Fruit fly (Drosophila melanogaster) whole organism, embryonic: ENCODE measurements around the gene CG43089.

ENCODE experiments used
- Atf-2 ChIP-seq: fragments of 200-800 bp; sonication (Bioruptor generic); optimal IDR thresholded peaks from 2 replicates; lab custom pipeline; 2016; ENCODE audit warnings: missing biosample characterization, missing genetic modification characterization
- CG10979 ChIP-seq: fragments of 200-800 bp; sonication (Bioruptor generic); optimal IDR thresholded peaks from 2 replicates; lab custom pipeline; 2018; ENCODE audit warnings: missing biosample characterization, mild to moderate bottlenecking, missing genetic modification characterization, moderate library complexity
- CG11247 ChIP-seq: fragments of 200-800 bp; sonication (Bioruptor generic); IDR thresholded peaks from 2 replicates; pipeline ENCODE4 v1.3.6; 2022; ENCODE audit warnings: missing biosample characterization, missing genetic modification characterization
- CG12104 ChIP-seq: fragments of 200-800 bp; sonication (Bioruptor generic); optimal IDR thresholded peaks from 3 replicates; lab custom pipeline; 2016; ENCODE audit warnings: missing biosample characterization, missing genetic modification characterization
- CG12219 ChIP-seq: fragments of 200-800 bp; sonication (Bioruptor generic); optimal IDR thresholded peaks from 3 replicates; lab custom pipeline; 2018; ENCODE audit warnings: missing biosample characterization, mild to moderate bottlenecking, missing genetic modification characterization
- CG12942 ChIP-seq: fragments of 200-800 bp; sonication (Bioruptor generic); optimal IDR thresholded peaks from 3 replicates; lab custom pipeline; 2016; ENCODE audit warnings: missing biosample characterization, missing genetic modification characterization
- CG13424 ChIP-seq: fragments of 200-800 bp; sonication (Bioruptor generic); optimal IDR thresholded peaks from 2 replicates; lab custom pipeline; 2019; ENCODE audit warnings: missing biosample characterization, mild to moderate bottlenecking, missing genetic modification characterization, moderate library complexity
- CG14050 ChIP-seq: fragments of 200-800 bp; sonication (Bioruptor generic); IDR thresholded peaks from 3 replicates; pipeline ENCODE4 v1.3.6; 2022; ENCODE audit warnings: missing biosample characterization, missing genetic modification characterization
- CG15514 ChIP-seq: fragments of 200-800 bp; sonication (Bioruptor generic); optimal IDR thresholded peaks from 3 replicates; lab custom pipeline; 2017; ENCODE audit warnings: missing biosample characterization, missing genetic modification characterization, mild to moderate bottlenecking, moderate library complexity, missing genetic modification reagents
- CG2120 ChIP-seq: fragments of 200-800 bp; sonication (Bioruptor generic); optimal IDR thresholded peaks from 3 replicates; lab custom pipeline; 2016; ENCODE audit warnings: missing biosample characterization, missing genetic modification characterization
- CG2202 ChIP-seq: fragments of 200-800 bp; sonication (Bioruptor generic); optimal IDR thresholded peaks from 2 replicates; lab custom pipeline; 2018; ENCODE audit warnings: missing biosample characterization, mild to moderate bottlenecking, missing genetic modification characterization
- CG6765 ChIP-seq: fragments of 200-800 bp; sonication (Bioruptor generic); optimal IDR thresholded peaks from 3 replicates; lab custom pipeline; 2017; ENCODE audit warnings: missing biosample characterization, mild to moderate bottlenecking, missing genetic modification characterization
- CG7271 ChIP-seq: fragments of 200-800 bp; sonication (Bioruptor generic); optimal IDR thresholded peaks from 2 replicates; lab custom pipeline; 2018; ENCODE audit warnings: missing biosample characterization, mild to moderate bottlenecking, missing genetic modification characterization, moderate library complexity
- CG8924 ChIP-seq: fragments of 200-800 bp; optimal IDR thresholded peaks from 3 replicates; lab custom pipeline; 2019; ENCODE audit warnings: missing biosample characterization, mild to moderate bottlenecking, missing genetic modification characterization, moderate library complexity
- CG9437 ChIP-seq: fragments of 200-800 bp; sonication (Bioruptor generic); optimal IDR thresholded peaks from 2 replicates; lab custom pipeline; 2018; ENCODE audit warnings: missing biosample characterization, mild to moderate bottlenecking, missing genetic modification characterization
- CG9609 ChIP-seq: fragments of 200-800 bp; sonication (Bioruptor generic); optimal IDR thresholded peaks from 3 replicates; lab custom pipeline; 2016; ENCODE audit warnings: missing biosample characterization, missing genetic modification characterization
- CHES-1-like ChIP-seq: fragments of 200-800 bp; sonication (Bioruptor generic); optimal IDR thresholded peaks from 2 replicates; lab custom pipeline; 2016; ENCODE audit warnings: missing biosample characterization, missing genetic modification characterization
- CoRest ChIP-seq: fragments of 200-800 bp; sonication (Bioruptor generic); optimal IDR thresholded peaks from 3 replicates; lab custom pipeline; 2018; ENCODE audit warnings: missing biosample characterization, mild to moderate bottlenecking, missing genetic modification characterization, moderate library complexity
- Deaf1 ChIP-seq: fragments of 200-800 bp; optimal IDR thresholded peaks from 3 replicates; lab custom pipeline; 2019; ENCODE audit warnings: missing biosample characterization, mild to moderate bottlenecking, missing genetic modification characterization, moderate library complexity
- Ets97D ChIP-seq: fragments of 200-800 bp; sonication (Bioruptor generic); optimal IDR thresholded peaks from 3 replicates; lab custom pipeline; 2016; ENCODE audit warnings: missing biosample characterization, missing genetic modification characterization
- Hr78 ChIP-seq, 2 experiments: fragments of 200-800 bp in 1 of 2; fragments of >200 bp in 1 of 2; sonication (Bioruptor generic) in 1 of 2; optimal IDR thresholded peaks; 2 replicates each; lab custom pipeline; 2017 to 2019; ENCODE audit warnings: missing biosample characterization in 2 of 2, missing genetic modification characterization in 2 of 2, mild to moderate bottlenecking in 1 of 2, moderate library complexity in 1 of 2
- Hsf ChIP-seq: fragments of 200-800 bp; sonication (Bioruptor generic); optimal IDR thresholded peaks from 3 replicates; lab custom pipeline; 2016; ENCODE audit warnings: missing biosample characterization, missing genetic modification characterization
- Jarid2 ChIP-seq: fragments of 200-800 bp; sonication (Bioruptor generic); optimal IDR thresholded peaks from 3 replicates; lab custom pipeline; 2017; ENCODE audit warnings: mild to moderate bottlenecking, missing biosample characterization, missing genetic modification reagents, missing genetic modification characterization
- Med ChIP-seq: fragments of 200-800 bp; sonication (Bioruptor generic); peaks from one replicate; lab custom pipeline; 2016; ENCODE audit warnings: missing biosample characterization, missing genetic modification characterization, mild to moderate bottlenecking, inconsistent platforms, moderate library complexity
- Oaz ChIP-seq: fragments of 200-800 bp; sonication (Bioruptor generic); IDR thresholded peaks from 2 replicates; pipeline ENCODE4 v1.3.6; 2022; ENCODE audit warnings: missing biosample characterization, missing genetic modification characterization
- Pdp1 ChIP-seq, 2 experiments: fragments of 200-800 bp; sonication (Bioruptor generic); optimal IDR thresholded peaks; 3 replicates each; lab custom pipeline; 2016; ENCODE audit warnings: missing biosample characterization in 2 of 2, missing genetic modification characterization in 2 of 2, mild to moderate bottlenecking in 1 of 2, moderate library complexity in 1 of 2
- Six4 ChIP-seq: fragments of 200-800 bp; sonication (Bioruptor generic); optimal IDR thresholded peaks from 2 replicates; lab custom pipeline; 2016; ENCODE audit warnings: missing biosample characterization, missing genetic modification characterization
- ap ChIP-seq: fragments of 200-800 bp; sonication (Bioruptor generic); IDR thresholded peaks from 2 replicates; pipeline ENCODE4 v1.3.6; 2022; ENCODE audit warnings: missing biosample characterization, missing genetic modification characterization
- bcd ChIP-seq: fragments of 200-800 bp; sonication (Bioruptor generic); optimal IDR thresholded peaks from 2 replicates; lab custom pipeline; 2017; ENCODE audit warnings: missing biosample characterization, mild to moderate bottlenecking, missing genetic modification characterization
- cas ChIP-seq: fragments of 200-800 bp; sonication (Bioruptor generic); IDR thresholded peaks from 2 replicates; pipeline ENCODE4 v1.3.6; 2022; ENCODE audit warnings: missing biosample characterization, missing genetic modification characterization
- chm ChIP-seq: fragments of 200-800 bp; sonication (Bioruptor generic); IDR thresholded peaks from 2 replicates; pipeline ENCODE4 v1.3.6; 2022; ENCODE audit warnings: missing biosample characterization, missing genetic modification characterization
- cwo ChIP-seq: fragments of 200-800 bp; sonication (Bioruptor generic); optimal IDR thresholded peaks from 3 replicates; lab custom pipeline; 2017; ENCODE audit warnings: missing biosample characterization, missing genetic modification characterization, mild to moderate bottlenecking, moderate library complexity, missing genetic modification reagents
- dan ChIP-seq: fragments of 200-800 bp; sonication (Bioruptor generic); IDR thresholded peaks from 2 replicates; pipeline ENCODE4 v1.3.6; 2022; ENCODE audit warnings: missing biosample characterization, missing genetic modification characterization
- dpn ChIP-seq, 2 experiments: fragments of 200-800 bp; sonication (Bioruptor generic); optimal IDR thresholded peaks; 3 replicates each; lab custom pipeline; 2016; ENCODE audit warnings: missing biosample characterization in 2 of 2, missing genetic modification characterization in 2 of 2
- en ChIP-seq: fragments of 200-800 bp; sonication (Bioruptor generic); optimal IDR thresholded peaks from 2 replicates; lab custom pipeline; 2016; ENCODE audit warnings: missing biosample characterization, missing genetic modification characterization
- esg ChIP-seq: fragments of 200-800 bp; sonication (Bioruptor generic); conservative IDR thresholded peaks from 2 replicates; pipeline ENCODE4 v1.3.6; 2022; ENCODE audit warnings: missing biosample characterization, missing genetic modification characterization
- eyg ChIP-seq: fragments of 200-800 bp; sonication (Bioruptor generic); optimal IDR thresholded peaks from 3 replicates; lab custom pipeline; 2016; ENCODE audit warnings: missing biosample characterization, missing genetic modification characterization
- gsb ChIP-seq: fragments of 200-800 bp; sonication (Bioruptor generic); IDR thresholded peaks from 2 replicates; pipeline ENCODE4 v1.3.6; 2022; ENCODE audit warnings: missing biosample characterization, missing genetic modification characterization
- lab ChIP-seq: fragments of 200-800 bp; sonication (Bioruptor generic); optimal IDR thresholded peaks from 3 replicates; lab custom pipeline; 2017; ENCODE audit warnings: missing biosample characterization, missing genetic modification characterization, mild to moderate bottlenecking, moderate library complexity, missing genetic modification reagents
- maf-S ChIP-seq: fragments of 200-800 bp; sonication (Bioruptor generic); optimal IDR thresholded peaks from 2 replicates; lab custom pipeline; 2016; ENCODE audit warnings: missing biosample characterization, missing genetic modification characterization
- otp ChIP-seq: fragments of 200-800 bp; sonication (Bioruptor generic); IDR thresholded peaks from 3 replicates; pipeline ENCODE4, ENCODE4 v1.3.6; 2022; ENCODE audit warnings: missing biosample characterization, missing genetic modification characterization
- run ChIP-seq: fragments of 200-800 bp; sonication (Bioruptor generic); optimal IDR thresholded peaks from 3 replicates; lab custom pipeline; 2018; ENCODE audit warnings: missing biosample characterization, mild to moderate bottlenecking, missing genetic modification characterization
- sima ChIP-seq: fragments of 200-800 bp; sonication (Bioruptor generic); optimal IDR thresholded peaks from 2 replicates; lab custom pipeline; 2016; ENCODE audit warnings: missing biosample characterization, missing genetic modification characterization
- sisA ChIP-seq: fragments of 200-800 bp; sonication (Bioruptor generic); IDR thresholded peaks from 2 replicates; pipeline ENCODE4 v1.3.6; 2022; ENCODE audit warnings: missing biosample characterization, missing genetic modification characterization
- slbo ChIP-seq: fragments of 200-800 bp; sonication (Bioruptor generic); IDR thresholded peaks from 2 replicates; pipeline ENCODE4 v1.3.6; 2022; ENCODE audit warnings: missing biosample characterization, missing genetic modification characterization
- tna ChIP-seq: fragments of 200-800 bp; sonication (Bioruptor generic); IDR thresholded peaks from 2 replicates; pipeline ENCODE4 v1.3.6; 2022; ENCODE audit warnings: missing biosample characterization, missing genetic modification characterization; ENCODE audit not compliant: partially characterized antibody
- trh ChIP-seq: fragments of 200-800 bp; sonication (Bioruptor generic); optimal IDR thresholded peaks from 2 replicates; lab custom pipeline; 2016; ENCODE audit warnings: missing biosample characterization, missing genetic modification characterization
- zen ChIP-seq: fragments of 200-800 bp; sonication (Bioruptor generic); optimal IDR thresholded peaks from 3 replicates; lab custom pipeline; 2018; ENCODE audit warnings: missing biosample characterization, mild to moderate bottlenecking, missing genetic modification characterization, moderate library complexity

Gene CG43089

dm6 chr3L:3665288-3666210, 48.3 kb upstream of the CG43089 start (continued):
- TF ChIP-seq run (tag; lab: Kevin White, UChicago) (peak; percentile 15), CG7271 (tag; lab: Kevin White, UChicago) (no peak), CG14050 (GFP tag; lab: Robert Waterston, UW) (peak; percentile 36; the same call in 1 of the 3 replicates), CG9609 (GFP tag; lab: Kevin White, UChicago) (peak; percentile 37), Jarid2 (GFP tag; lab: Kevin White, UChicago) (no peak), Atf-2 (GFP tag; lab: Kevin White, UChicago) (peak; percentile 52), Oaz (0 out of 2 replicates have a peak, but pooled peaks have one; percentile 14), CG15514 (GFP tag; lab: Kevin White, UChicago) (no peak), CG9437 (peak; percentile 24), Deaf1 (tag; lab: Kevin White, UChicago) (no peak), tna (GFP tag; lab: Robert Waterston, UW) (no peak), CG13424 (peak; percentile 61), Med (GFP tag; lab: Kevin White, UChicago) (peak; percentile 95), dan (GFP tag; lab: Robert Waterston, UW) (no peak), maf-S (GFP tag; lab: Kevin White, UChicago) (peak; percentile 9), CHES-1-like (GFP tag; lab: Kevin White, UChicago) (peak; percentile 30), CG12104 (GFP tag; lab: Kevin White, UChicago) (no peak), CG8924 (tag; lab: Kevin White, UChicago) (peak; percentile 63), CG12942 (GFP tag; lab: Kevin White, UChicago) (peak; percentile 32), Hr78 (GFP tag; optimal IDR thresholded peaks at IDR 0.05; lab: Kevin White, UChicago) (peak in 1 of 2 experiments; percentile 11), CG10979 (peak; percentile 32), CG12219 (GFP tag; lab: Kevin White, UChicago) (peak; percentile 54), cwo (GFP tag; lab: Kevin White, UChicago) (no peak), cas (GFP tag; lab: Robert Waterston, UW) (no peak), Six4 (GFP tag; lab: Kevin White, UChicago) (no peak), trh (GFP tag; lab: Kevin White, UChicago) (peak; percentile 24), CoRest (tag; lab: Kevin White, UChicago) (peak; percentile 62), sima (GFP tag; lab: Kevin White, UChicago) (no peak), chm (GFP tag; lab: Robert Waterston, UW) (peak; percentile 81), dpn (GFP tag; optimal IDR thresholded peaks at IDR 0.05; lab: Kevin White, UChicago) (peak in 1 of 2 experiments; percentile 68), bcd (GFP tag; lab: Kevin White, UChicago) (peak; percentile 7), sisA (GFP tag; lab: Robert Waterston, UW) (peak; percentile 19; the same call in 1 of the 2 replicates), Hsf (GFP tag; lab: Kevin White, UChicago) (peak; percentile 64), eyg (no peak), CG11247 (no peak), Ets97D (GFP tag; lab: Kevin White, UChicago) (no peak), CG2120 (GFP tag; lab: Kevin White, UChicago) (peak; percentile 63), CG2202 (tag; lab: Kevin White, UChicago) (peak; percentile 52), esg (peak; percentile 38; the same call in 1 of the 2 replicates), en (GFP tag; lab: Kevin White, UChicago) (no peak), slbo (GFP tag; lab: Robert Waterston, UW) (peak; percentile 66), Pdp1 (GFP tag; optimal IDR thresholded peaks at IDR 0.05; lab: Kevin White, UChicago) (peak in 1 of 2 experiments; percentile 90), lab (GFP tag; lab: Kevin White, UChicago) (no peak), otp (GFP tag; lab: Robert Waterston, UW) (0 out of 3 replicates have a peak, but pooled peaks have one; percentile 21), ap (GFP tag; lab: Robert Waterston, UW) (0 out of 2 replicates have a peak, but pooled peaks have one; percentile 7), zen (tag; lab: Kevin White, UChicago) (no peak), gsb (GFP tag; lab: Robert Waterston, UW) (no peak), CG6765 (GFP tag; lab: Kevin White, UChicago) (no peak)
